Comparison of ENCODE assay signal across 5 worm cellular contexts in the genomic region with DNA sequence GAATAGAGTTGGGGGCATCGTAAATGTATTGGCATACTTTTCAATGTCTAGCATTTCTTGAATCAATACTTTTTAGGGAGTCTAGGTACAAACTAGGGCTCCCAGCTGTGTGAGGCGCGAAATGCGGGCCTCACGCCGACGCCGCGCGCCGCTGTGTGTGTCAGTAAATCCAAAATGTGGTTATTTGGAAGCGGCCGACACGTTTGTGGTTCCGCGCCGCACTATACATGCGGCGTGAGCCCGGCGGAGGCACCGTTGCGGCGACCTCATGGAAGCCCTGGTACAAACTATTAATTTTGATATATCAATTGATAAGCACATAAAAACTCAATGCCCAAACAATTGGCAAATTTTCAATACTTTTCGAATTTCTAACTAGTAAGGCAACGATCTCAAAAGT.
A peak's percentile ranks its signal among the peaks of the same experiment; 100 is the strongest.
TF ChIP-seq lines count a peak whose summit lies in the region.

No protein-coding gene starts in this region.

TF ChIP-seq in whole organism, L1 larva, 84 proteins besides CTCF, POLR2A, EP300 and RAD21:
- TF ChIP-seq nhr-12 (tag; optimal IDR thresholded peaks at IDR 0.05; lab: Kevin White, UChicago) (no peak), snpc-4 (tag; optimal IDR thresholded peaks at IDR 0.05; lab: Kevin White, UChicago) (peak; percentile 30)
TF ChIP-seq in whole organism, L1 larva: peak in this region for 1.

TF ChIP-seq in whole organism, L2 larva, 48 proteins besides CTCF, POLR2A, EP300 and RAD21:
- TF ChIP-seq snpc-4 (tag; optimal IDR thresholded peaks at IDR 0.05; lab: Kevin White, UChicago) (peak; percentile 53), aly-2 (tag; optimal IDR thresholded peaks at IDR 0.05; lab: Kevin White, UChicago) (no peak)

TF ChIP-seq in whole organism, L3 larva, 47 proteins besides CTCF, POLR2A, EP300 and RAD21:
- TF ChIP-seq snpc-4 (tag; optimal IDR thresholded peaks at IDR 0.05; lab: Kevin White, UChicago): peak; percentile 4
- no peak for TF ChIP-seq unc-39 (tag; optimal IDR thresholded peaks at IDR 0.05; lab: Kevin White, UChicago)

TF ChIP-seq in whole organism, L4 larva, 104 proteins besides CTCF, POLR2A, EP300 and RAD21:
- TF ChIP-seq set-16 (GFP tag; IDR thresholded peaks at IDR 0.05; lab: Robert Waterston, UW) (peak; percentile 42; the same call in 1 of the 2 replicates), ceh-32 (tag; optimal IDR thresholded peaks at IDR 0.05; lab: Kevin White, UChicago; ENCODE audit: poor library complexity) (no peak)

TF ChIP-seq in whole organism, young adult, 124 proteins besides CTCF, POLR2A, EP300 and RAD21:
- no peak for TF ChIP-seq snpc-4 (GFP tag; optimal IDR thresholded peaks at IDR 0.05; lab: Kevin White, UChicago)
- peak in 2 of 4 experiments; percentile 69 to 71 for TF ChIP-seq snpc-4 (tag; optimal IDR thresholded peaks at IDR 0.05; lab: Kevin White, UChicago)
- no peak for TF ChIP-seq F57C9.4 (tag; optimal IDR thresholded peaks at IDR 0.05; lab: Kevin White, UChicago)
- TF ChIP-seq chd-7 (tag; optimal IDR thresholded peaks at IDR 0.05; lab: Kevin White, UChicago): no peak
- TF ChIP-seq ama-1 (optimal IDR thresholded peaks at IDR 0.05; lab: Kevin White, UChicago): no peak
- no peak for TF ChIP-seq ama-1 (GFP tag; optimal IDR thresholded peaks at IDR 0.05; lab: Kevin White, UChicago)
- TF ChIP-seq gei-17 (GFP tag; optimal IDR thresholded peaks at IDR 0.05; lab: Kevin White, UChicago): no peak
- 0 out of 2 replicates have a peak, but pooled peaks have one; percentile 20 for TF ChIP-seq hmg-1.2 (GFP tag; IDR thresholded peaks at IDR 0.05; lab: Robert Waterston, UW)
- peak; percentile 49; the same call in 1 of the 2 replicates for TF ChIP-seq zfh-2 (GFP tag; conservative IDR thresholded peaks at IDR 0.05; lab: Robert Waterston, UW)
- no peak for TF ChIP-seq Y53F4B.3 (GFP tag; IDR thresholded peaks at IDR 0.05; lab: Robert Waterston, UW)
TF ChIP-seq in whole organism, young adult: peak in this region for 3.
